Fruit fly (Drosophila melanogaster): ENCODE measurements around the gene myd.

DNA sequence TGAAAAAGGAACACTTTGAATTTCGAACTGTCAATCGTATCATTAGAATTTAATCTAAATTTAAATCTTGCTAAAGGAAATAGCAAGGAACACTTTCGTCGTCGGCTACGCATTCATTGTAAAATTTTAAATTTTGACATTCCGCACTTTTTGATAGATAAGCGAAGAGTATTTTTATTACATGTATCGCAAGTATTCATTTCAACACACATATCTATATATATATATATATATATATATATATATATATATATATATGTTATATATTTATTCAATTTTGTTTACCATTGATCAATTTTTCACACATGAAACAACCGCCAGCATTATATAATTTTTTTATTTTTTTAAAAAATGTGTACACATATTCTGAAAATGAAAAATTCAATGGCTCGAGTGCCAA lies 20.7 kb upstream of the myd start, which contains the start of gene CG11779:
- no peak for TF ChIP-seq psq (optimal IDR thresholded peaks at IDR 0.05)
- TF ChIP-seq h (optimal IDR thresholded peaks at IDR 0.05): no peak
- TF ChIP-seq ttk (optimal IDR thresholded peaks at IDR 0.05): no peak

Data from Kc167 (cell line).